Worm (Caenorhabditis elegans): ENCODE measurements around the gene K05G3.2.

ce11 chrX:16519517-16519916 lies 24.8 kb downstream of the K05G3.2 start, which contains the start of gene T25D1.1:
- no peak for TF ChIP-seq dmd-8 (GFP tag; IDR thresholded peaks at IDR 0.05)
- no peak for TF ChIP-seq hlh-30 (tag; optimal IDR thresholded peaks at IDR 0.05; ENCODE audit: insufficient read depth)
- TF ChIP-seq pqm-1 (tag; optimal IDR thresholded peaks at IDR 0.05) = no peak
- no peak for TF ChIP-seq lin-1 (GFP tag; IDR thresholded peaks at IDR 0.05)
- TF ChIP-seq lin-39 (tag; optimal IDR thresholded peaks at IDR 0.05) = no peak
- TF ChIP-seq nhr-237 (tag; optimal IDR thresholded peaks at IDR 0.05) = no peak
- TF ChIP-seq ama-1 (optimal IDR thresholded peaks at IDR 0.05) = no peak
- no peak for TF ChIP-seq unc-62 (GFP tag; optimal IDR thresholded peaks at IDR 0.05 in 1 of 2)
- TF ChIP-seq unc-62 (tag; optimal IDR thresholded peaks at IDR 0.05) = no peak
- TF ChIP-seq ZK337.2 (GFP tag; IDR thresholded peaks at IDR 0.05) = no peak
- TF ChIP-seq zip-11 (GFP tag; IDR thresholded peaks at IDR 0.05) = no peak
- TF ChIP-seq egl-27 (tag; optimal IDR thresholded peaks at IDR 0.05) = no peak
- TF ChIP-seq nhr-111 (GFP tag; optimal IDR thresholded peaks at IDR 0.05) = no peak
- no peak for TF ChIP-seq mdl-1 (tag; optimal IDR thresholded peaks at IDR 0.05)
- no peak for TF ChIP-seq lin-38 (GFP tag; IDR thresholded peaks at IDR 0.05)
